Fruit fly (Drosophila melanogaster): ENCODE measurements around the gene CG6216.

DNA sequence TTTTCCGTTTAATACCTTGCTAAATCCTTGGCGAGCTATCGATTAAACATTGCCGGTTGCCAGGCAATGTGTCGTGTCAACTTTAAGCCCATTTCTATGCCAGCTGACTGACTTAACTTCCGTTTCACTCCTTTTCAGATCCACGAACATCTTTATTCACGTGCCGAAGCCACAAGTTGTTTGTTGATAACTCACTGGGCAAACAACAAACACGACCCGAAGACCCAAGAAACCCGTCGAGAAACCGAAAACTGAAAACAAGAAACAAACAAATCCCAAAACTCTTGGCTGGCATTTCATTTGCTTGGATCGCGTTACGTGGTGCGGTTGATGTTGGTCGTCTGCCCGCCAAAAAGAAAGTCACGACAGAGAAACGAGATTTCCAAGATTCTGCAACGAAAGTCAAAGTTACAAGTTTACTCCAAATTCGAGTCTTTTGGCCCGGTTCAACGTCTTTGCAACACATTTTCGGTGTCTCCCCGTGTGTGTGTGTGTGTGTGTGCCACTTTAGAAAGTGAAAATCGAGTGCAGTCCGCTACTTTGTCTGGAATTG is at the start of gene CG6216:
- no peak for TF ChIP-seq CG8478 (optimal IDR thresholded peaks at IDR 0.05)
- no peak for TF ChIP-seq CTCF (optimal IDR thresholded peaks at IDR 0.05)

All from S2 (cell line).